Worm (Caenorhabditis elegans) whole organism, L2 larva: Measurements from ENCODE around the gene T06E4.21.
A peak's percentile ranks its signal among the peaks of the same experiment; 100 is the strongest.

Experiments used
- C34F6.9 ChIP-seq: fragments of 150-350 bp; optimal IDR thresholded peaks from 2 replicates; lab custom pipeline; 2014; ENCODE audit warnings: missing biosample characterization, missing genetic modification characterization
- F13H6.1 ChIP-seq: sonication (generic microtip); optimal IDR thresholded peaks from 2 replicates; lab custom pipeline; 2016; ENCODE audit warnings: missing genetic modification characterization, missing compliant biosample characterization
- R02D3.7 ChIP-seq: fragments of 150-350 bp; optimal IDR thresholded peaks from 2 replicates; lab custom pipeline; 2014; ENCODE audit warnings: missing biosample characterization, missing genetic modification characterization
- Y55F3AM.14 ChIP-seq: fragments of 200-800 bp; sonication (Bioruptor generic); optimal IDR thresholded peaks from 2 replicates; lab custom pipeline; 2018; ENCODE audit warnings: mild to moderate bottlenecking, missing genetic modification characterization, missing compliant biosample characterization
- ZK546.5 ChIP-seq: sonication (generic microtip); optimal IDR thresholded peaks from 2 replicates; lab custom pipeline; 2017; ENCODE audit warnings: missing biosample characterization, missing genetic modification characterization
- alr-1 ChIP-seq: fragments of 150-350 bp; optimal IDR thresholded peaks from 2 replicates; lab custom pipeline; 2014; ENCODE audit warnings: missing biosample characterization, missing genetic modification characterization
- aly-2 ChIP-seq: fragments of 150-350 bp; optimal IDR thresholded peaks from 2 replicates; lab custom pipeline; 2014; ENCODE audit warnings: missing biosample characterization, missing genetic modification characterization
- ama-1 ChIP-seq: fragments of 150-350 bp; optimal IDR thresholded peaks from 2 replicates; lab custom pipeline; 2018; ENCODE audit warnings: inconsistent platforms
- blmp-1 ChIP-seq: sonication (generic microtip); optimal IDR thresholded peaks from 2 replicates; lab custom pipeline; 2017; ENCODE audit warnings: missing genetic modification characterization, mild to moderate bottlenecking, missing compliant biosample characterization, antibody characterized with exemption, moderate library complexity; ENCODE audit not compliant: insufficient read depth
- ceh-16 ChIP-seq: fragments of 150-350 bp; optimal IDR thresholded peaks from 2 replicates; lab custom pipeline; 2014; ENCODE audit warnings: missing biosample characterization, missing genetic modification characterization
- ceh-82 ChIP-seq: fragments of 150-350 bp; optimal IDR thresholded peaks from 2 replicates; lab custom pipeline; 2014; ENCODE audit warnings: missing biosample characterization, missing genetic modification characterization
- crh-2 ChIP-seq: sonication (generic microtip); optimal IDR thresholded peaks from 2 replicates; lab custom pipeline; 2017; ENCODE audit warnings: missing biosample characterization, missing genetic modification characterization
- elt-1 ChIP-seq: fragments of 150-350 bp; optimal IDR thresholded peaks from 2 replicates; lab custom pipeline; 2014; ENCODE audit warnings: missing biosample characterization, missing genetic modification characterization
- fos-1 ChIP-seq: fragments of 150-350 bp; optimal IDR thresholded peaks from 2 replicates; lab custom pipeline; 2014; ENCODE audit warnings: missing biosample characterization, missing genetic modification characterization
- lin-11 ChIP-seq: fragments of 150-350 bp; sonication (generic microtip); optimal IDR thresholded peaks from 2 replicates; lab custom pipeline; 2014; ENCODE audit warnings: missing biosample characterization, missing genetic modification characterization, inconsistent platforms, mixed read lengths
- mbf-1 ChIP-seq: sonication (generic microtip); optimal IDR thresholded peaks from 2 replicates; lab custom pipeline; 2017; ENCODE audit warnings: missing biosample characterization, missing genetic modification characterization
- nhr-11 ChIP-seq: fragments of 150-350 bp; optimal IDR thresholded peaks from 2 replicates; lab custom pipeline; 2014; ENCODE audit warnings: missing biosample characterization, missing genetic modification characterization
- nhr-12 ChIP-seq: fragments of 150-350 bp; optimal IDR thresholded peaks from 2 replicates; lab custom pipeline; 2014; ENCODE audit warnings: missing biosample characterization, missing genetic modification characterization
- nhr-129 ChIP-seq: fragments of 150-350 bp; optimal IDR thresholded peaks from 2 replicates; lab custom pipeline; 2014; ENCODE audit warnings: missing biosample characterization, missing genetic modification characterization
- nhr-21 ChIP-seq: fragments of 150-350 bp; optimal IDR thresholded peaks from 2 replicates; lab custom pipeline; 2014; ENCODE audit warnings: missing biosample characterization, missing genetic modification characterization
- nhr-23 ChIP-seq: fragments of 150-350 bp; optimal IDR thresholded peaks from 2 replicates; lab custom pipeline; 2014; ENCODE audit warnings: missing biosample characterization, missing genetic modification reagents, missing genetic modification characterization
- nhr-25 ChIP-seq: fragments of 150-350 bp; sonication (generic microtip); optimal IDR thresholded peaks from 3 replicates; lab custom pipeline; 2014; ENCODE audit warnings: missing biosample characterization, missing genetic modification characterization
- nhr-6 ChIP-seq: fragments of 150-350 bp; optimal IDR thresholded peaks from 2 replicates; lab custom pipeline; 2014; ENCODE audit warnings: missing biosample characterization, missing genetic modification characterization
- nhr-77 ChIP-seq: fragments of 150-350 bp; optimal IDR thresholded peaks from 2 replicates; lab custom pipeline; 2014; ENCODE audit warnings: missing biosample characterization, missing genetic modification characterization
- peb-1 ChIP-seq: fragments of 150-350 bp; optimal IDR thresholded peaks from 2 replicates; lab custom pipeline; 2014; ENCODE audit warnings: missing biosample characterization, missing genetic modification characterization
- sem-4 ChIP-seq: fragments of 150-350 bp; optimal IDR thresholded peaks from 2 replicates; lab custom pipeline; 2014; ENCODE audit warnings: missing biosample characterization, missing genetic modification reagents, missing genetic modification characterization
- sma-3 ChIP-seq: sonication (generic microtip); optimal IDR thresholded peaks from 2 replicates; lab custom pipeline; 2016; ENCODE audit warnings: missing genetic modification reagents, missing genetic modification characterization, missing compliant biosample characterization
- sma-9 ChIP-seq, 2 experiments: fragments of 150-350 bp in 1 of 2; sonication (generic microtip) in 1 of 2; optimal IDR thresholded peaks; 2 replicates each; lab custom pipeline; 2014 to 2016; ENCODE audit warnings: missing genetic modification characterization in 2 of 2, mild to moderate bottlenecking in 1 of 2, missing biosample characterization in 1 of 2, missing compliant biosample characterization in 1 of 2, missing genetic modification reagents in 1 of 2, moderate library complexity in 1 of 2
- snpc-4 ChIP-seq: fragments of 150-350 bp; optimal IDR thresholded peaks from 2 replicates; lab custom pipeline; 2014; ENCODE audit warnings: missing biosample characterization, missing genetic modification characterization
- unc-39 ChIP-seq: fragments of 150-350 bp; optimal IDR thresholded peaks from 2 replicates; lab custom pipeline; 2014; ENCODE audit warnings: missing biosample characterization, missing genetic modification characterization
- unc-55 ChIP-seq: fragments of 150-350 bp; sonication (generic microtip); optimal IDR thresholded peaks from 3 replicates; lab custom pipeline; 2014; ENCODE audit warnings: missing biosample characterization, missing genetic modification reagents, missing genetic modification characterization
- zag-1 ChIP-seq: fragments of 150-350 bp; optimal IDR thresholded peaks from 2 replicates; lab custom pipeline; 2014; ENCODE audit warnings: missing biosample characterization, missing genetic modification characterization
- ztf-1 ChIP-seq: fragments of 200-800 bp; sonication (Bioruptor generic); conservative IDR thresholded peaks from 2 replicates; pipeline ENCODE4 v1.3.6; 2022; ENCODE audit warnings: missing genetic modification characterization, missing compliant biosample characterization
- ztf-4 ChIP-seq: fragments of 150-350 bp; optimal IDR thresholded peaks from 2 replicates; lab custom pipeline; 2014; ENCODE audit warnings: missing biosample characterization, missing genetic modification characterization

Gene T06E4.21

ce11 chrV:9677977-9678376 is 26.6 kb downstream of the T06E4.21 start, which contains the start of gene cthd-1:
Gene cthd-1, plus strand, starts transcription at chrV:9678277.
- no peak for TF ChIP-seq nhr-21 (tag; lab: Kevin White, UChicago)
- no peak for TF ChIP-seq R02D3.7
- no peak for TF ChIP-seq ZK546.5
- no peak for TF ChIP-seq ceh-16 (tag; lab: Kevin White, UChicago)
- TF ChIP-seq, all 48 proteins: peak for 0

- no peak for TF ChIP-seq ztf-4 (tag; lab: Kevin White, UChicago)
- TF ChIP-seq nhr-12 (tag; lab: Kevin White, UChicago): no peak
- no peak for TF ChIP-seq nhr-6
- no peak for TF ChIP-seq elt-1 (tag; lab: Kevin White, UChicago)
- TF ChIP-seq crh-2 (tag; lab: Kevin White, UChicago): no peak
- TF ChIP-seq aly-2: no peak
- peak; percentile 63 for TF ChIP-seq fos-1 (tag; lab: Kevin White, UChicago)
These were observed 27.8 kb downstream of the T06E4.21 start, which contains the start of gene ZK287.9 for ce11 chrV:9679166-9679565. Gene ZK287.9, plus strand, starts transcription at chrV:9679357.

DNA sequence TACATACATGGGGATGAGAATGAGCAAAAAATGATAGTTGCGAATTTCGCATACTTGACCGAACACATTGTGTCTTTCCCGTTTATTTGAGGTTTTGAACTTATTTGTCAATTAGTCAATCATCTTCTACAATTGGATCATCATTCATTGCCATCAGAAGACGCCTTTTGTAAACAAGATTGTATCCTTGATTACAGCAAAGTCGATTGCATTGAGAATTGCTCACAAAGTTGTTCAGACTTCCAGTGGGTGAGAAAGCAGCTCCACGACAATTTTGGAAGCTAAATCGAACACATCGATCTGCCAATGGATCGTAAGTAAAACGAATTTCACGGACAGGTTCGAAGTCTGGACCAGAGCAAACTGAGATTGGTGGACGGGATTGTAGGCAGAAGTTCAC is 28.9 kb downstream of the T06E4.21 start:
- TF ChIP-seq ZK546.5 (no peak), nhr-129 (tag; lab: Kevin White, UChicago) (no peak), lin-11 (tag; lab: Kevin White, UChicago) (no peak), nhr-77 (tag; lab: Kevin White, UChicago) (no peak), mbf-1 (tag; lab: Kevin White, UChicago) (no peak), sem-4 (tag; lab: Kevin White, UChicago) (no peak), crh-2 (tag; lab: Kevin White, UChicago) (no peak), blmp-1 (tag; lab: Kevin White, UChicago) (no peak), nhr-23 (no peak), snpc-4 (tag; lab: Kevin White, UChicago) (no peak), unc-55 (GFP tag; lab: Kevin White, UChicago) (no peak), F13H6.1 (tag; lab: Kevin White, UChicago) (no peak)

DNA sequence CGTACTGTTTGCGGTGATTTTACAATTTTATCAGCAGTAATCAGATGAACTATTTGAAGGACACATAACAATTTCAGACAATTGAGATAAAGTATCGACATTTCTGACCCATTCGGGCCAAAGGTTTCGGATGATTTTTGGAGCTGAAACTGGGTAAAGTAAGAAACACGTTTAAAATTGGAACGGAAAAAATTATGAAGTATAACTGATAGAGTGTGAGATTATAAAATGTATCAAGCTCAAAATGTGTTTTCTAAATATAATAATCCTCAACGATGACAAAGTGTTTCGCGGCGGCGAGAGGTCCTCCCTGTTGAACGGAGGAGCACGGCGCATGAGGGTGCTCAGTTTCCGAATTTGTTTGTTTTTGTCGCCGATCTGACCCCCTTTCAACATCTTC is 34.2 kb downstream of the T06E4.21 start, which contains the start of gene ZK287.4:
Gene ZK287.4, minus strand, starts transcription at position 101 of the 400 bp plus-strand sequence.
- TF ChIP-seq fos-1 (tag; lab: Kevin White, UChicago) (no peak), ceh-82 (tag; lab: Kevin White, UChicago) (no peak), peb-1 (tag; lab: Kevin White, UChicago) (no peak), sma-9 (GFP tag; optimal IDR thresholded peaks at IDR 0.05; lab: Kevin White, UChicago) (no peak), sma-9 (tag; optimal IDR thresholded peaks at IDR 0.05; lab: Kevin White, UChicago) (no peak), Y55F3AM.14 (no peak), sma-3 (GFP tag; lab: Kevin White, UChicago) (no peak), zag-1 (no peak), ama-1 (lab: Kevin White, UChicago) (no peak), C34F6.9 (tag; lab: Kevin White, UChicago) (no peak), nhr-11 (no peak)

- TF ChIP-seq alr-1 (tag; lab: Kevin White, UChicago) (no peak), aly-2 (no peak), nhr-23 (no peak), ztf-4 (tag; lab: Kevin White, UChicago) (no peak), ztf-1 (GFP tag; lab: Robert Waterston, UW) (no peak), Y55F3AM.14 (no peak), unc-39 (no peak), ceh-82 (tag; lab: Kevin White, UChicago) (no peak), peb-1 (tag; lab: Kevin White, UChicago) (no peak), crh-2 (tag; lab: Kevin White, UChicago) (no peak), ama-1 (lab: Kevin White, UChicago) (no peak), nhr-25 (tag; lab: Kevin White, UChicago) (no peak), F13H6.1 (tag; lab: Kevin White, UChicago) (no peak)
These were observed 38.0 kb downstream of the T06E4.21 start for ce11 chrV:9689364-9689763.
